Worm (Caenorhabditis elegans): Measurements from ENCODE around the gene agl-1.

Gene agl-1

DNA sequence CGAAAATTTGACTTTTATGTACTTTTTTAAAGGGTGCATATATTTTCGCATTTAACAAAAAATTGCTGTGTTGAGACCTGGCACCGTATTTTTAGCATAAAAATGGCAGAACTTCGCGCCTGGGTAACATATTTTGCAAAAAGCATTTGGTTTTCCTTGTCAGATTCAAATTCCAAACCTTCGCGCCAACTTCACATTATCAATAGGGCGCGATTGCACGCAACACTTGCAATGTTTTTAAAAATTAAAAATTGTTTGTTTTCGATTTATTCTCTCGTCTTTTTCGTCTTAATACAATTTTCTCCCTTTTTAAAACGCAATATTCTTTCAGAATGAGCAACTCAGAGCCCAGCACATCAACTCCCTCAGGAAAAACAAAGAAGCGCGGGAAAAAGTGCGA, 25.7 kb upstream of the agl-1 start, which contains the start of gene mes-2 (continued):
- TF ChIP-seq sup-37 (GFP tag; optimal IDR thresholded peaks at IDR 0.05) = no peak
- peak; percentile 67 for TF ChIP-seq lin-13 (GFP tag; optimal IDR thresholded peaks at IDR 0.05)

DNA sequence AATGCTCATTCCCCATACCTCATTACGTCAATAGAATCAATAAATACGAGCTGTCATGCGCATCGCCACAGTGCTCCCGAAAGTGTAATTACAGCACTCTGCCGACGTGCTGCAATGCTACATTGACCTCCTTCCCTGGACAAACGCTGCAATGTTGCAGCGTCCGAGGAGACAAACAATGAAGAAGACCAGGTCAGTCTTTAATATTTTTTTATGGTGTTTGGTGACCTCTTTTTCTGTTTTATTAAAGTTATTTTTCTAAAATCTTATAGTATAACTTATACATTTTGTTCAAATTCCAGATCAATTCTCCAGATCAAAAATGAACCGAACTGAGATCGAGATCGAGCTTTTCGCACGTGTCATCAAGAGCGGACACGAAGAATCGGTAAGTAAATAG, 23.5 kb upstream of the agl-1 start, which contains the start of gene sdz-26:
Gene sdz-26, plus strand, starts transcription at position 301 of the 400 bp plus-strand sequence.
- TF ChIP-seq unc-98 (GFP tag; IDR thresholded peaks at IDR 0.05) (no peak), tlp-1 (tag; optimal IDR thresholded peaks at IDR 0.05) (no peak), mdl-1 (tag; optimal IDR thresholded peaks at IDR 0.05) (no peak), efl-1 (optimal IDR thresholded peaks at IDR 0.05) (no peak), efl-1 (GFP tag; optimal IDR thresholded peaks at IDR 0.05 in 1 of 2) (no peak), C34B4.2 (tag; optimal IDR thresholded peaks at IDR 0.05) (no peak), jun-1 (tag; optimal IDR thresholded peaks at IDR 0.05) (no peak), ceh-8 (GFP tag; optimal IDR thresholded peaks at IDR 0.05) (no peak), elt-3 (tag; optimal IDR thresholded peaks at IDR 0.05) (no peak), C04F5.9 (tag; optimal IDR thresholded peaks at IDR 0.05) (no peak), hlh-4 (tag; optimal IDR thresholded peaks at IDR 0.05) (no peak), unc-62 (GFP tag; optimal IDR thresholded peaks at IDR 0.05) (no peak), tbx-2 (tag; optimal IDR thresholded peaks at IDR 0.05) (no peak), nhr-20 (tag; optimal IDR thresholded peaks at IDR 0.05) (no peak), efl-3 (GFP tag; optimal IDR thresholded peaks at IDR 0.05) (no peak), aly-2 (tag; optimal IDR thresholded peaks at IDR 0.05) (no peak), nhr-12 (tag; optimal IDR thresholded peaks at IDR 0.05) (no peak), egl-27 (tag; optimal IDR thresholded peaks at IDR 0.05) (no peak), ceh-88 (GFP tag; IDR thresholded peaks at IDR 0.05) (no peak), hpl-2 (GFP tag; optimal IDR thresholded peaks at IDR 0.05) (no peak)

DNA sequence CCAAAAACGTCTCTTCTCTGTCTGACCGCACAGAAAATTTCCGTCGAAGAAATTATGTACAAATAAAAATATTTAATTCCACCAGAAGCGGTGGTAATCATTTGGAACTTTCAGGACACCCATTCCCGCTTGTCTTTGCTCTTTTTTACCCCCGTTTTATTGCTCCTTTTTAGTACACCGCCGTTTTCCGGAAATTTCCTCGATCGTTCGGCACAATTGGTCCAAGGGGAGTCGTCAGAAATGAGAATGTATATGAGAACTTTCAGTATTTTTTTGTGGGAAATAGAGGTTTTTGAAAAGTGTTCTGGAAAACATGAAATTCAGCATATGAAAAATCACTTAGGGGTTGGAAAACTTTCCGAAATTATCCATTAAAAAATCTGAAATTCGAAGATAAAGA, 22.9 kb upstream of the agl-1 start:
- TF ChIP-seq pax-3 (tag; optimal IDR thresholded peaks at IDR 0.05) (no peak), grh-1 (GFP tag; IDR thresholded peaks at IDR 0.05) (no peak), ceh-8 (GFP tag; optimal IDR thresholded peaks at IDR 0.05) (no peak), zag-1 (tag; optimal IDR thresholded peaks at IDR 0.05) (no peak), ama-1 (optimal IDR thresholded peaks at IDR 0.05) (no peak), unc-62 (GFP tag; optimal IDR thresholded peaks at IDR 0.05) (no peak), nhr-85 (tag) (peak; percentile 50)

DNA sequence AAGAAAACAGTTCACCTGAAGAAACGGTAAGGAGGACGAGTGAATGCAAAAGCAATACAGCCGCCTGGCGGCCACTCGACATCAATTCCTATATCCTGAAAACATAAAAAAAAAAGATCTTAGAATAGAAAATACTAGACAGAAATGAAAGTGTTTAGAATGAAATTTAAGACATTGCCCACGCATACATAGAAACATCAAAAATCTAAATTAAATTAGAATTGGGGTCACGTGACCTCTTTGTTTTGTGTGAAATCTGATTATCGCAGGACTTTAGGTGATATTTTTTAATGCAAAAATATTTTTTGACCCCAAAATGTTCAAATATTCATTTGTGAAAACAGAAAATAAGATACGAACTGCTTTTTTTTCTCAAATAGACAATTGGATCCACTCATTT, 19.9 kb upstream of the agl-1 start, which contains the start of gene acr-20:
Gene acr-20, minus strand, starts transcription at position 101 of the 400 bp plus-strand sequence.
- TF ChIP-seq blmp-1 (tag; optimal IDR thresholded peaks at IDR 0.05) (no peak), ama-1 (optimal IDR thresholded peaks at IDR 0.05) (no peak), lin-15B (tag; optimal IDR thresholded peaks at IDR 0.05) (no peak), ceh-63 (GFP tag; optimal IDR thresholded peaks at IDR 0.05) (no peak), nhr-77 (tag; optimal IDR thresholded peaks at IDR 0.05) (no peak), nhr-20 (tag; optimal IDR thresholded peaks at IDR 0.05) (no peak), ztf-11 (tag; optimal IDR thresholded peaks at IDR 0.05) (no peak), nhr-47 (tag; optimal IDR thresholded peaks at IDR 0.05) (no peak), hpl-2 (GFP tag; optimal IDR thresholded peaks at IDR 0.05) (no peak), efl-1 (optimal IDR thresholded peaks at IDR 0.05) (no peak), efl-1 (GFP tag; optimal IDR thresholded peaks at IDR 0.05 in 1 of 2) (no peak), nhr-84 (tag; optimal IDR thresholded peaks at IDR 0.05) (no peak), isw-1 (GFP tag; IDR thresholded peaks at IDR 0.05) (no peak), fkh-10 (GFP tag; optimal IDR thresholded peaks at IDR 0.05) (no peak), mef-2 (tag; optimal IDR thresholded peaks at IDR 0.05) (no peak), nhr-76 (tag; optimal IDR thresholded peaks at IDR 0.05) (no peak)

Measured in whole organism, L1 larva.